Worm (Caenorhabditis elegans) whole organism, dauer: ENCODE measurements around the gene hipr-1.

Experiments
- unc-62 ChIP-seq: sonication (generic microtip); optimal IDR thresholded peaks from 2 replicates; lab custom pipeline; 2017; ENCODE audit warnings: missing biosample characterization, missing genetic modification reagents, missing genetic modification characterization

hipr-1 gene

ce11 chrIII:8739786-8740185 lies 19.8 kb downstream of the hipr-1 start:
- no peak for TF ChIP-seq unc-62 (GFP tag; lab: Kevin White, UChicago)

- no peak for TF ChIP-seq unc-62 (GFP tag; lab: Kevin White, UChicago)
These were observed 21.4 kb downstream of the hipr-1 start, which contains the start of gene pdhk-2 for ce11 chrIII:8741276-8741860. pdhk-2 (minus strand) TSS chrIII:8741412.

ce11 chrIII:8741955-8742354 lies 22.0 kb downstream of the hipr-1 start:
- TF ChIP-seq unc-62 (GFP tag; lab: Kevin White, UChicago), result no peak

ce11 chrIII:8742584-8742983 lies 22.6 kb downstream of the hipr-1 start:
- no peak for TF ChIP-seq unc-62 (GFP tag; lab: Kevin White, UChicago)

- no peak for TF ChIP-seq unc-62 (GFP tag; lab: Kevin White, UChicago)
These were observed 23.9 kb downstream of the hipr-1 start, which contains the start of gene ZK370.6 for ce11 chrIII:8743796-8744404. ZK370.6 (minus strand) TSS chrIII:8743846.

ce11 chrIII:8744765-8745164 lies 24.8 kb downstream of the hipr-1 start:
- TF ChIP-seq unc-62 (GFP tag; lab: Kevin White, UChicago), result no peak

- TF ChIP-seq unc-62 (GFP tag; lab: Kevin White, UChicago), result no peak
These were observed 25.2 kb downstream of the hipr-1 start for ce11 chrIII:8745214-8745613.

- TF ChIP-seq unc-62 (GFP tag; lab: Kevin White, UChicago), result no peak
These were observed 28.6 kb downstream of the hipr-1 start for ce11 chrIII:8748620-8749019.

ce11 chrIII:8749487-8749886 lies 29.5 kb downstream of the hipr-1 start, which contains the start of gene sma-2:
sma-2 (plus strand) TSS chrIII:8749680.
- no peak for TF ChIP-seq unc-62 (GFP tag; lab: Kevin White, UChicago)

ce11 chrIII:8750606-8751005 lies 30.6 kb downstream of the hipr-1 start, which contains the start of gene ugtp-1:
ugtp-1 (minus strand) TSS chrIII:8750706.
- TF ChIP-seq unc-62 (GFP tag; lab: Kevin White, UChicago), result no peak

- TF ChIP-seq unc-62 (GFP tag; lab: Kevin White, UChicago), result no peak
These were observed 34.7 kb downstream of the hipr-1 start, which contains the start of gene tomm-70 for ce11 chrIII:8754682-8755081. tomm-70 (minus strand) TSS chrIII:8754750.

- no peak for TF ChIP-seq unc-62 (GFP tag; lab: Kevin White, UChicago)
These were observed 41.1 kb downstream of the hipr-1 start, which contains the start of gene aak-1 for ce11 chrIII:8761040-8761654. aak-1 (minus strand) TSS chrIII:8761090.

- TF ChIP-seq unc-62 (GFP tag; lab: Kevin White, UChicago), result no peak
These were observed 42.0 kb downstream of the hipr-1 start for ce11 chrIII:8762016-8762415.

ce11 chrIII:8763111-8763510 lies 43.1 kb downstream of the hipr-1 start:
- no peak for TF ChIP-seq unc-62 (GFP tag; lab: Kevin White, UChicago)

ce11 chrIII:8765030-8765429 lies 45.0 kb downstream of the hipr-1 start:
- no peak for TF ChIP-seq unc-62 (GFP tag; lab: Kevin White, UChicago)

ce11 chrIII:8766467-8766866 lies 46.5 kb downstream of the hipr-1 start:
- no peak for TF ChIP-seq unc-62 (GFP tag; lab: Kevin White, UChicago)
